Fruit fly (Drosophila melanogaster): Measurements from ENCODE around the gene mRpL22.

mRpL22 gene

dm6 chrX:16822080-16822479 lies 38.3 kb downstream of the mRpL22 start (continued):
- TF ChIP-seq CG10209 (GFP tag; optimal IDR thresholded peaks at IDR 0.05), result peak; percentile 29
- TF ChIP-seq trh (GFP tag; optimal IDR thresholded peaks at IDR 0.05), result no peak
- no peak for TF ChIP-seq CG1024 (GFP tag; IDR thresholded peaks at IDR 0.05)
- TF ChIP-seq crol (GFP tag; IDR thresholded peaks at IDR 0.05), result no peak
- peak; percentile 32 for TF ChIP-seq CG13296 (GFP tag; optimal IDR thresholded peaks at IDR 0.05)
- TF ChIP-seq vfl (GFP tag; optimal IDR thresholded peaks at IDR 0.05), result no peak
- TF ChIP-seq gfzf (GFP tag; optimal IDR thresholded peaks at IDR 0.05), result no peak
- no peak for TF ChIP-seq Vsx1 (GFP tag; optimal IDR thresholded peaks at IDR 0.05)
- TF ChIP-seq zf30C (GFP tag; optimal IDR thresholded peaks at IDR 0.05), result no peak
- TF ChIP-seq bowl (GFP tag; IDR thresholded peaks at IDR 0.05), result 0 out of 2 replicates have a peak, but pooled peaks have one; percentile 18
- TF ChIP-seq jumu (GFP tag; optimal IDR thresholded peaks at IDR 0.05), result no peak
- no peak for TF ChIP-seq knrl (GFP tag; IDR thresholded peaks at IDR 0.05; ENCODE audit: partially characterized antibody)
- TF ChIP-seq CG3995 (GFP tag; optimal IDR thresholded peaks at IDR 0.05), result no peak
- TF ChIP-seq CG4730 (GFP tag; IDR thresholded peaks at IDR 0.05), result peak; percentile 39; the same call in 1 of the 2 replicates
- TF ChIP-seq en (GFP tag; optimal IDR thresholded peaks at IDR 0.05), result no peak
- TF ChIP-seq emc (GFP tag; optimal IDR thresholded peaks at IDR 0.05), result no peak
- peak; percentile 17 for TF ChIP-seq gcm (GFP tag; optimal IDR thresholded peaks at IDR 0.05)
- no peak for TF ChIP-seq eyg (GFP tag; optimal IDR thresholded peaks at IDR 0.05)
- TF ChIP-seq hth (optimal IDR thresholded peaks at IDR 0.05), result no peak
- peak; percentile 58 for TF ChIP-seq CoRest (tag; optimal IDR thresholded peaks at IDR 0.05)
- TF ChIP-seq zen (tag; optimal IDR thresholded peaks at IDR 0.05), result no peak
- no peak for TF ChIP-seq pho (GFP tag; optimal IDR thresholded peaks at IDR 0.05)
- TF ChIP-seq CG30020 (tag; optimal IDR thresholded peaks at IDR 0.05), result no peak
- TF ChIP-seq Mes4 (GFP tag; optimal IDR thresholded peaks at IDR 0.05), result no peak
- no peak for TF ChIP-seq rib (GFP tag; IDR thresholded peaks at IDR 0.05)
- peak; percentile 13 for TF ChIP-seq CG2116 (GFP tag; optimal IDR thresholded peaks at IDR 0.05)
- TF ChIP-seq CG31441 (GFP tag; IDR thresholded peaks at IDR 0.05), result peak; percentile 56
- TF ChIP-seq CG17359 (tag; optimal IDR thresholded peaks at IDR 0.05), result peak; percentile 58
- peak; percentile 13 for TF ChIP-seq CG5245 (GFP tag; optimal IDR thresholded peaks at IDR 0.05)
- no peak for TF ChIP-seq CG12219 (GFP tag; optimal IDR thresholded peaks at IDR 0.05)
- TF ChIP-seq CG17186 (GFP tag; optimal IDR thresholded peaks at IDR 0.05), result no peak
- TF ChIP-seq Taf1 (GFP tag; IDR thresholded peaks at IDR 0.05), result no peak
- no peak for TF ChIP-seq tna (GFP tag; IDR thresholded peaks at IDR 0.05; ENCODE audit: partially characterized antibody)
- no peak for TF ChIP-seq CTCF (GFP tag; optimal IDR thresholded peaks at IDR 0.05)
- TF ChIP-seq hb (GFP tag; IDR thresholded peaks at IDR 0.05; ENCODE audit: partially characterized antibody), result no peak
- TF ChIP-seq lmd (GFP tag; IDR thresholded peaks at IDR 0.05), result peak; percentile 58
- peak; percentile 33 for TF ChIP-seq oc (tag; optimal IDR thresholded peaks at IDR 0.05)
- TF ChIP-seq CG30403 (GFP tag; optimal IDR thresholded peaks at IDR 0.05), result peak; percentile 46
- TF ChIP-seq Rx (GFP tag; IDR thresholded peaks at IDR 0.05), result peak; percentile 36; the same call in 1 of the 2 replicates
- TF ChIP-seq CG8281 (tag; optimal IDR thresholded peaks at IDR 0.05), result no peak
- TF ChIP-seq CG32767 (GFP tag; IDR thresholded peaks at IDR 0.05), result 0 out of 2 replicates have a peak, but pooled peaks have one; percentile 35
- TF ChIP-seq CG8765 (GFP tag; IDR thresholded peaks at IDR 0.05), result no peak
- no peak for TF ChIP-seq HLH54F (GFP tag; optimal IDR thresholded peaks at IDR 0.05)
- no peak for TF ChIP-seq CG13123 (GFP tag; optimal IDR thresholded peaks at IDR 0.05)
- peak; percentile 32 for TF ChIP-seq Med (GFP tag)
- no peak for TF ChIP-seq Poxn (GFP tag; IDR thresholded peaks at IDR 0.05)
- TF ChIP-seq Bdp1 (GFP tag; optimal IDR thresholded peaks at IDR 0.05), result no peak
- peak; percentile 64 for TF ChIP-seq ttk (GFP tag; IDR thresholded peaks at IDR 0.05)
- TF ChIP-seq HmgZ (tag; optimal IDR thresholded peaks at IDR 0.05), result peak; percentile 21
- no peak for TF ChIP-seq chif (GFP tag; optimal IDR thresholded peaks at IDR 0.05)
- TF ChIP-seq tio (GFP tag; optimal IDR thresholded peaks at IDR 0.05), result peak; percentile 38
- no peak for TF ChIP-seq Stat92E (GFP tag; optimal IDR thresholded peaks at IDR 0.05)

All from whole organism, embryonic.